Worm (Caenorhabditis elegans) whole organism, late embryonic: ENCODE measurements around the gene Y102A5C.27.

Experiments
- C08G9.2 ChIP-seq: sonication (generic microtip); optimal IDR thresholded peaks from 2 replicates; lab custom pipeline; 2016; ENCODE audit warnings: mild to moderate bottlenecking, missing genetic modification characterization, moderate library complexity, missing compliant biosample characterization
- C38D4.7 ChIP-seq: fragments of 200-800 bp; sonication (Bioruptor generic); optimal IDR thresholded peaks from 2 replicates; lab custom pipeline; 2018; ENCODE audit warnings: mild to moderate bottlenecking, missing genetic modification characterization, moderate library complexity, missing compliant biosample characterization
- K02D7.2 ChIP-seq: sonication (generic microtip); optimal IDR thresholded peaks from 2 replicates; lab custom pipeline; 2017; ENCODE audit warnings: mild to moderate bottlenecking, missing genetic modification characterization, missing compliant biosample characterization
- K09A11.1 ChIP-seq: sonication (generic microtip); optimal IDR thresholded peaks from 2 replicates; lab custom pipeline; 2017; ENCODE audit warnings: antibody characterized with exemption, mild to moderate bottlenecking, missing genetic modification characterization, missing compliant biosample characterization; ENCODE audit not compliant: insufficient read depth
- ahr-1 ChIP-seq: sonication (generic microtip); optimal IDR thresholded peaks from 2 replicates; lab custom pipeline; 2016; ENCODE audit warnings: missing genetic modification characterization, missing compliant biosample characterization
- ceh-14 ChIP-seq: sonication (generic microtip); optimal IDR thresholded peaks from 2 replicates; lab custom pipeline; 2016; ENCODE audit warnings: missing genotype, missing genetic modification characterization, missing compliant biosample characterization
- ceh-19 ChIP-seq: fragments of 200-800 bp; sonication (Bioruptor generic); optimal IDR thresholded peaks from 2 replicates; lab custom pipeline; 2018; ENCODE audit warnings: mild to moderate bottlenecking, missing genetic modification characterization, missing compliant biosample characterization
- ceh-2 ChIP-seq: sonication (generic microtip); optimal IDR thresholded peaks from 2 replicates; lab custom pipeline; 2016; ENCODE audit warnings: missing genotype, missing genetic modification characterization, missing compliant biosample characterization
- ceh-30 ChIP-seq: fragments of 150-350 bp; optimal IDR thresholded peaks from 2 replicates; lab custom pipeline; 2014; ENCODE audit warnings: missing biosample characterization, missing genetic modification characterization
- ceh-34 ChIP-seq: sonication (generic microtip); optimal IDR thresholded peaks from 2 replicates; lab custom pipeline; 2016; ENCODE audit warnings: mild to moderate bottlenecking, missing genetic modification characterization, missing compliant biosample characterization
- ceh-48 ChIP-seq: sonication (generic microtip); optimal IDR thresholded peaks from 2 replicates; lab custom pipeline; 2016; ENCODE audit warnings: missing genetic modification characterization, inconsistent platforms, missing compliant biosample characterization
- ceh-6 ChIP-seq: fragments of 200-800 bp; sonication (Bioruptor generic); optimal IDR thresholded peaks from 2 replicates; lab custom pipeline; 2018; ENCODE audit warnings: mild to moderate bottlenecking, missing genetic modification characterization, missing compliant biosample characterization
- ceh-9 ChIP-seq: sonication (generic microtip); optimal IDR thresholded peaks from 2 replicates; lab custom pipeline; 2016; ENCODE audit warnings: mild to moderate bottlenecking, missing genetic modification characterization, inconsistent platforms, missing compliant biosample characterization
- dmd-4 ChIP-seq: sonication (generic microtip); optimal IDR thresholded peaks from 2 replicates; lab custom pipeline; 2016; ENCODE audit warnings: borderline replicate concordance, missing genetic modification characterization, missing compliant biosample characterization
- eyg-1 ChIP-seq: sonication (generic microtip); optimal IDR thresholded peaks from 2 replicates; lab custom pipeline; 2016; ENCODE audit warnings: missing genotype, missing genetic modification characterization, missing compliant biosample characterization
- gmeb-2 ChIP-seq: sonication (generic microtip); optimal IDR thresholded peaks from 2 replicates; lab custom pipeline; 2016; ENCODE audit warnings: missing genetic modification characterization, inconsistent platforms, missing compliant biosample characterization
- hlh-30 ChIP-seq: sonication (generic microtip); optimal IDR thresholded peaks from 2 replicates; lab custom pipeline; 2017; ENCODE audit warnings: antibody characterized with exemption, missing genetic modification characterization, missing compliant biosample characterization; ENCODE audit not compliant: insufficient read depth
- madf-2 ChIP-seq: sonication (generic microtip); optimal IDR thresholded peaks from 2 replicates; lab custom pipeline; 2017; ENCODE audit warnings: missing genetic modification characterization, missing compliant biosample characterization
- mec-3 ChIP-seq: sonication (generic microtip); optimal IDR thresholded peaks from 2 replicates; lab custom pipeline; 2016; ENCODE audit warnings: borderline replicate concordance, missing genetic modification characterization, missing compliant biosample characterization
- nfya-1 ChIP-seq: sonication (generic microtip); optimal IDR thresholded peaks from 2 replicates; lab custom pipeline; 2017; ENCODE audit warnings: missing genetic modification characterization, mild to moderate bottlenecking, missing compliant biosample characterization, antibody characterized with exemption, moderate library complexity
- nhr-11 ChIP-seq: fragments of 150-350 bp; optimal IDR thresholded peaks from 2 replicates; lab custom pipeline; 2014; ENCODE audit warnings: missing biosample characterization, missing genetic modification characterization
- nhr-232 ChIP-seq: sonication (generic microtip); optimal IDR thresholded peaks from 2 replicates; lab custom pipeline; 2016; ENCODE audit warnings: missing genetic modification characterization, missing compliant biosample characterization
- npax-4 ChIP-seq: sonication (generic microtip); optimal IDR thresholded peaks from 2 replicates; lab custom pipeline; 2016; ENCODE audit warnings: missing genetic modification characterization, missing compliant biosample characterization
- pat-9 ChIP-seq: fragments of 200-800 bp; sonication (Bioruptor generic); optimal IDR thresholded peaks from 2 replicates; lab custom pipeline; 2018; ENCODE audit warnings: mild to moderate bottlenecking, missing genetic modification characterization, moderate library complexity, missing compliant biosample characterization
- pqm-1 ChIP-seq: sonication (generic microtip); optimal IDR thresholded peaks from 2 replicates; lab custom pipeline; 2016; ENCODE audit warnings: missing genetic modification characterization, missing compliant biosample characterization
- pros-1 ChIP-seq: fragments of 150-350 bp; optimal IDR thresholded peaks from 2 replicates; lab custom pipeline; 2014; ENCODE audit warnings: missing biosample characterization, missing genetic modification reagents, missing genetic modification characterization
- sox-4 ChIP-seq: sonication (generic microtip); optimal IDR thresholded peaks from 2 replicates; lab custom pipeline; 2017; ENCODE audit warnings: mild to moderate bottlenecking, missing genetic modification characterization, inconsistent platforms, missing compliant biosample characterization
- syd-9 ChIP-seq: sonication (generic microtip); optimal IDR thresholded peaks from 2 replicates; lab custom pipeline; 2016; ENCODE audit warnings: mild to moderate bottlenecking, missing genetic modification characterization, moderate library complexity, missing compliant biosample characterization
- tbx-2 ChIP-seq: sonication (generic microtip); optimal IDR thresholded peaks from 2 replicates; lab custom pipeline; 2016; ENCODE audit warnings: missing genetic modification characterization, missing compliant biosample characterization
- tbx-7 ChIP-seq: sonication (generic microtip); optimal IDR thresholded peaks from 2 replicates; lab custom pipeline; 2016; ENCODE audit warnings: missing genotype, missing genetic modification characterization, missing compliant biosample characterization
- ttx-3 ChIP-seq: sonication (generic microtip); optimal IDR thresholded peaks from 2 replicates; lab custom pipeline; 2016; ENCODE audit warnings: missing genetic modification reagents, missing genetic modification characterization, missing compliant biosample characterization
- unc-55 ChIP-seq: sonication (generic microtip); optimal IDR thresholded peaks from 2 replicates; lab custom pipeline; 2017; ENCODE audit warnings: missing biosample characterization, missing genetic modification reagents, missing genetic modification characterization
- unc-86 ChIP-seq: sonication (generic microtip); optimal IDR thresholded peaks from 2 replicates; lab custom pipeline; 2016; ENCODE audit warnings: missing genetic modification characterization, missing compliant biosample characterization
- zip-5 ChIP-seq: sonication (generic microtip); optimal IDR thresholded peaks from 2 replicates; lab custom pipeline; 2016; ENCODE audit warnings: missing genetic modification characterization, missing compliant biosample characterization

Gene Y102A5C.27

DNA sequence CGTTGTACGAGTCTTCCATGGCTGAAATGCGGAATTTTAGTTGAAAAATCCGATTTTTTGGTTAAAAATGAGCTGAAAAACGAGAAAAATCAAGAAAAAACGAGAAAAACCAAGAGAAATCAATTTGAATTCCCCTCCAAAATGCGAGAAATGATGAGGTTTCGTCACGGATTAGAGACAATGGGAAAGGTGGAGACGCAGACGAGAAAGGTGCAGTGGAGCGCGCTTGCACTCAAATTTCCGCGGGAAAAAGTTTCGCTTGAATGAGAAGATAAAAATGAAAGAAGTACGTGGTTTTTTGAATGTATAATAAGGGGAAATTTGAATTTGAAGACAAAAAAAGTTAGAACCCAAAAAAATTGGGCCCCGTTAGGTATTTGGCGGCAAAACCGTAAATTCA, 22.9 kb downstream of the Y102A5C.27 start, which contains the start of gene efl-1 (continued):
- TF ChIP-seq mec-3 (tag; lab: Kevin White, UChicago) (no peak), ceh-14 (tag; lab: Kevin White, UChicago) (peak; percentile 77), syd-9 (tag; lab: Kevin White, UChicago) (no peak), tbx-7 (tag; lab: Kevin White, UChicago) (no peak), npax-4 (tag; lab: Kevin White, UChicago) (no peak), dmd-4 (no peak), nhr-11 (no peak), C38D4.7 (GFP tag; lab: Kevin White, UChicago) (no peak), eyg-1 (no peak), ceh-9 (tag; lab: Kevin White, UChicago) (no peak), pqm-1 (tag; lab: Kevin White, UChicago) (peak; percentile 19), ceh-34 (peak; percentile 56), nhr-232 (no peak), gmeb-2 (tag; lab: Kevin White, UChicago) (no peak), ceh-19 (peak; percentile 34), sox-4 (no peak), madf-2 (tag; lab: Kevin White, UChicago) (no peak), C08G9.2 (tag; lab: Kevin White, UChicago) (no peak), ceh-2 (tag; lab: Kevin White, UChicago) (no peak), ceh-6 (GFP tag; lab: Kevin White, UChicago) (no peak), ceh-48 (tag; lab: Kevin White, UChicago) (peak; percentile 9), K02D7.2 (tag; lab: Kevin White, UChicago) (no peak), tbx-2 (tag; lab: Kevin White, UChicago) (peak; percentile 52), K09A11.1 (tag; lab: Kevin White, UChicago) (peak; percentile 21)

DNA sequence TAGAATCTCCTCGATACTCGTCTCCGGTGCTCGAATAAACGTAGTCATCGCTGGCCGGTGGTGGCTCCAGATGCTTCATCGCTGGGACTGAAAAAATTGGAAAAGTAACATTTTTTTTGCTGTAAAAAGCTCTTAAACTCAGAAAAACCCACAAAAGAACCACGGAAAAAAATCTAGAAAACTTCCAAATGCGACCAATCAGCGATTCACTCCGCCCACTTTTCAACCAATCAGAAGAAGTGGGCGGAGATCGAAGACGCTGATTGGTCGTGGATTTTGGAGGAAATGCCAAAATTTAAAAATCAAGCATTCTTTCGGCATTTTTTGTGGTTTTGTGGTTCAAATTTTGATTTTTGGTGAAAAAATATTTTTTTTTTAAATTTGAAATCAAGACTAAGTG, 29.5 kb downstream of the Y102A5C.27 start:
- TF ChIP-seq nfya-1 (tag; lab: Kevin White, UChicago): peak; percentile 84
- no peak for TF ChIP-seq dmd-4
- no peak for TF ChIP-seq mec-3 (tag; lab: Kevin White, UChicago)
- no peak for TF ChIP-seq pat-9 (tag; lab: Kevin White, UChicago)
- TF ChIP-seq ceh-6 (GFP tag; lab: Kevin White, UChicago): no peak
- TF ChIP-seq unc-55 (GFP tag; lab: Kevin White, UChicago): no peak
- TF ChIP-seq, all 69 proteins: peak for 1

DNA sequence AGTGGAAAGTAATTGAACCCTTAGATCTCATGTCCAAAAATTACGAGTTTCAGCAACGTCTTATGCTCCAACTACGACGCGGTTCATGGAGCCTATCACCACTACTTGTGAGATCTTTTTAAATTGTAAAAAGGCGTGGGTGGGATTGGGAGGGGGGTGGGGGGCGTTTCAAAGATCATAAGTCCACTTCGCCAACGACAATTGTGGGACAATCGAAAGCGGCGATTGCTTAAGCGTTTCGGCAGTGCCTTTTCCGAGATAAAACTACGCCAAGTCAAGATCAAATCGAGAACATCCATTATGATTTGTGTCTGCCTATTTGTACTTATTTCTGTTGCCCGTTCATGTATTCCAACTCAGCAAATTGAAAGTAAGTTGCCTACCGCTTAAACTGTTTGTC, 32.3 kb downstream of the Y102A5C.27 start, which contains the start of gene clec-239:
Gene clec-239, plus strand, starts transcription at position 301 of the 400 bp plus-strand sequence.
- TF ChIP-seq ceh-2 (tag; lab: Kevin White, UChicago): no peak
- TF ChIP-seq eyg-1: no peak
- no peak for TF ChIP-seq zip-5
- no peak for TF ChIP-seq dmd-4
- no peak for TF ChIP-seq ttx-3 (tag; lab: Kevin White, UChicago)

DNA sequence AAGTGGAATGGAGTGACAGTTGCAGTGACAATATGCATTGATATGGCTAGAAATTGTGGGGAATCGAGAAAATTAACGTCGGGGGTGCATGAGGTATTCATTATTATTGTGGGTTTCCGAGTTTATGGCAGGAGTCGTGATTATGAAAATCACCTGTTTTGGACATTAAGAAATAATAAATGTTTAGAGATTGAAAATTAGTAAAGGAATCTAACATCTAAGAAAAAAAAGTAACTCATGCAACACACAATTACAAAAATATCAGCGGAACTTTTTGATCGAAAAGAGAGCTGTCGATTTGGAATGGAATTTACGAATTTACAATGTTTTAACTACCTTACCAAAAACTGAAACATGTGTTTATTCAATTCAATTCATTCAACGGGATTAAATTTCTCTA, 33.7 kb downstream of the Y102A5C.27 start, which contains the start of gene srh-206:
Gene srh-206, minus strand, starts transcription at position 101 of the 400 bp plus-strand sequence.
- TF ChIP-seq ceh-6 (GFP tag; lab: Kevin White, UChicago): no peak
- no peak for TF ChIP-seq unc-86 (tag; lab: Kevin White, UChicago)
- no peak for TF ChIP-seq hlh-30 (tag; lab: Kevin White, UChicago)
- TF ChIP-seq pros-1 (tag; lab: Kevin White, UChicago): no peak
- no peak for TF ChIP-seq nhr-232
- TF ChIP-seq ahr-1 (tag; lab: Kevin White, UChicago): no peak
- no peak for TF ChIP-seq dmd-4
- TF ChIP-seq ceh-9 (tag; lab: Kevin White, UChicago): no peak
- TF ChIP-seq C08G9.2 (tag; lab: Kevin White, UChicago): no peak
- no peak for TF ChIP-seq ceh-30 (tag; lab: Kevin White, UChicago)
